Fruit fly (Drosophila melanogaster): ENCODE measurements around the gene Drsl6.

The Drsl6 gene

dm6 chr3L:3336368-3337164 is at the start of gene Drsl6, which contains the start of gene kst:
Gene Drsl6, minus strand, starts transcription at chr3L:3336418.
Gene kst, plus strand, starts transcription at chr3L:3336860.
- no peak for TF ChIP-seq fd64A (GFP tag; optimal IDR thresholded peaks at IDR 0.05)
- TF ChIP-seq dati (GFP tag; IDR thresholded peaks at IDR 0.05), result no peak
- peak; percentile 43 for TF ChIP-seq Camta (GFP tag; optimal IDR thresholded peaks at IDR 0.05)
- no peak for TF ChIP-seq ttk (GFP tag; IDR thresholded peaks at IDR 0.05)
- peak in 1 of 2 experiments; percentile 9 for TF ChIP-seq bsh (GFP tag; optimal IDR thresholded peaks at IDR 0.05)
- TF ChIP-seq BEAF-32 (GFP tag; optimal IDR thresholded peaks at IDR 0.05), result peak; percentile 64
- TF ChIP-seq amos (GFP tag; IDR thresholded peaks at IDR 0.05; ENCODE audit: partially characterized antibody), result peak; percentile 60
- TF ChIP-seq insv (GFP tag; optimal IDR thresholded peaks at IDR 0.05), result peak in 1 of 2 experiments; percentile 89
- TF ChIP-seq nerfin-1 (tag; optimal IDR thresholded peaks at IDR 0.05), result peak; percentile 53
- peak; percentile 55 for TF ChIP-seq CG10543 (GFP tag; optimal IDR thresholded peaks at IDR 0.05)
- TF ChIP-seq CG6854 (GFP tag; optimal IDR thresholded peaks at IDR 0.05), result peak; percentile 24
- peak; percentile 41 for TF ChIP-seq PHDP (tag; optimal IDR thresholded peaks at IDR 0.05)
- TF ChIP-seq CG9797 (GFP tag; optimal IDR thresholded peaks at IDR 0.05), result peak; percentile 72
- peak; percentile 73 for TF ChIP-seq CG13287 (GFP tag; IDR thresholded peaks at IDR 0.05; ENCODE audit: partially characterized antibody)
- peak; percentile 78 for TF ChIP-seq nom (GFP tag; optimal IDR thresholded peaks at IDR 0.05)
- TF ChIP-seq CG13424 (tag; optimal IDR thresholded peaks at IDR 0.05), result peak; percentile 13
- TF ChIP-seq Spps (tag; optimal IDR thresholded peaks at IDR 0.05), result no peak
- peak; percentile 91 for TF ChIP-seq E2f2 (GFP tag; IDR thresholded peaks at IDR 0.05)
- TF ChIP-seq bcd (GFP tag; optimal IDR thresholded peaks at IDR 0.05), result peak; percentile 24
- TF ChIP-seq tgo (GFP tag; IDR thresholded peaks at IDR 0.05), result no peak
- no peak for TF ChIP-seq CG15269 (tag; optimal IDR thresholded peaks at IDR 0.05)
- TF ChIP-seq Drgx (GFP tag; IDR thresholded peaks at IDR 0.05), result peak; percentile 44; the same call in 1 of the 2 replicates
- TF ChIP-seq tup (GFP tag; optimal IDR thresholded peaks at IDR 0.05), result no peak
- TF ChIP-seq pzg (GFP tag; optimal IDR thresholded peaks at IDR 0.05), result peak; percentile 77
- no peak for TF ChIP-seq chif (GFP tag; optimal IDR thresholded peaks at IDR 0.05)
- no peak for TF ChIP-seq CG12155 (GFP tag; optimal IDR thresholded peaks at IDR 0.05)
- TF ChIP-seq CG16815 (GFP tag; optimal IDR thresholded peaks at IDR 0.05), result no peak
- peak; percentile 31 for TF ChIP-seq grau (tag; optimal IDR thresholded peaks at IDR 0.05)
- no peak for TF ChIP-seq Hmx (GFP tag; optimal IDR thresholded peaks at IDR 0.05)
- TF ChIP-seq scrt (GFP tag; optimal IDR thresholded peaks at IDR 0.05), result no peak
- no peak for TF ChIP-seq CG4328 (GFP tag; optimal IDR thresholded peaks at IDR 0.05)
- peak; percentile 41 for TF ChIP-seq Ets97D (GFP tag; optimal IDR thresholded peaks at IDR 0.05)
- no peak for TF ChIP-seq phol (tag; optimal IDR thresholded peaks at IDR 0.05)
- TF ChIP-seq CG1603 (tag; optimal IDR thresholded peaks at IDR 0.05), result peak; percentile 63
- TF ChIP-seq Opbp (GFP tag; IDR thresholded peaks at IDR 0.05; ENCODE audit: partially characterized antibody), result peak; percentile 70
- peak; percentile 25; the same call in 1 of the 2 replicates for TF ChIP-seq Nf-YA (GFP tag; IDR thresholded peaks at IDR 0.05)
- peak; percentile 37 for TF ChIP-seq pros (GFP tag; optimal IDR thresholded peaks at IDR 0.05)
- peak in 1 of 2 experiments; percentile 36 for TF ChIP-seq Eip74EF (GFP tag; optimal IDR thresholded peaks at IDR 0.05)
- TF ChIP-seq Ssrp (tag; optimal IDR thresholded peaks at IDR 0.05), result no peak
- no peak for TF ChIP-seq CG12942 (GFP tag; optimal IDR thresholded peaks at IDR 0.05)
- TF ChIP-seq Myb (GFP tag; optimal IDR thresholded peaks at IDR 0.05), result peak; percentile 96
- peak; percentile 30 for TF ChIP-seq wek (GFP tag; optimal IDR thresholded peaks at IDR 0.05)
- peak; percentile 3 for TF ChIP-seq Vsx1 (GFP tag; optimal IDR thresholded peaks at IDR 0.05)
- peak; percentile 83 for TF ChIP-seq CG2712 (tag; optimal IDR thresholded peaks at IDR 0.05)
- TF ChIP-seq cas (GFP tag; IDR thresholded peaks at IDR 0.05), result no peak
- no peak for TF ChIP-seq CG9609 (GFP tag; optimal IDR thresholded peaks at IDR 0.05)
- no peak for TF ChIP-seq ara (GFP tag; IDR thresholded peaks at IDR 0.05)

Measured in whole organism, embryonic.